Worm (Caenorhabditis elegans) whole organism, L2 larva: Measurements from ENCODE around the gene rad-51.
A peak's percentile ranks its signal among the peaks of the same experiment; 100 is the strongest.

ENCODE experiments used
- C34F6.9 ChIP-seq: fragments of 150-350 bp; optimal IDR thresholded peaks from 2 replicates; lab custom pipeline; 2014; ENCODE audit warnings: missing biosample characterization, missing genetic modification characterization
- R02D3.7 ChIP-seq: fragments of 150-350 bp; optimal IDR thresholded peaks from 2 replicates; lab custom pipeline; 2014; ENCODE audit warnings: missing biosample characterization, missing genetic modification characterization
- Y55F3AM.14 ChIP-seq: fragments of 200-800 bp; sonication (Bioruptor generic); optimal IDR thresholded peaks from 2 replicates; lab custom pipeline; 2018; ENCODE audit warnings: mild to moderate bottlenecking, missing genetic modification characterization, missing compliant biosample characterization
- ZK546.5 ChIP-seq: sonication (generic microtip); optimal IDR thresholded peaks from 2 replicates; lab custom pipeline; 2017; ENCODE audit warnings: missing biosample characterization, missing genetic modification characterization
- alr-1 ChIP-seq: fragments of 150-350 bp; optimal IDR thresholded peaks from 2 replicates; lab custom pipeline; 2014; ENCODE audit warnings: missing biosample characterization, missing genetic modification characterization
- blmp-1 ChIP-seq: sonication (generic microtip); optimal IDR thresholded peaks from 2 replicates; lab custom pipeline; 2017; ENCODE audit warnings: missing genetic modification characterization, mild to moderate bottlenecking, missing compliant biosample characterization, antibody characterized with exemption, moderate library complexity; ENCODE audit not compliant: insufficient read depth
- ceh-16 ChIP-seq: fragments of 150-350 bp; optimal IDR thresholded peaks from 2 replicates; lab custom pipeline; 2014; ENCODE audit warnings: missing biosample characterization, missing genetic modification characterization
- ceh-82 ChIP-seq: fragments of 150-350 bp; optimal IDR thresholded peaks from 2 replicates; lab custom pipeline; 2014; ENCODE audit warnings: missing biosample characterization, missing genetic modification characterization
- crh-2 ChIP-seq: sonication (generic microtip); optimal IDR thresholded peaks from 2 replicates; lab custom pipeline; 2017; ENCODE audit warnings: missing biosample characterization, missing genetic modification characterization
- egl-27 ChIP-seq: sonication (generic microtip); optimal IDR thresholded peaks from 3 replicates; lab custom pipeline; 2017; ENCODE audit warnings: missing biosample characterization, missing genetic modification reagents, missing genetic modification characterization
- elt-3 ChIP-seq: sonication (generic microtip); optimal IDR thresholded peaks from 2 replicates; lab custom pipeline; 2017; ENCODE audit warnings: missing biosample characterization, missing genetic modification characterization
- fos-1 ChIP-seq: fragments of 150-350 bp; optimal IDR thresholded peaks from 2 replicates; lab custom pipeline; 2014; ENCODE audit warnings: missing biosample characterization, missing genetic modification characterization
- gmeb-1 ChIP-seq: fragments of 150-350 bp; optimal IDR thresholded peaks from 2 replicates; lab custom pipeline; 2014; ENCODE audit warnings: missing biosample characterization, missing genetic modification characterization
- lin-11 ChIP-seq: fragments of 150-350 bp; sonication (generic microtip); optimal IDR thresholded peaks from 2 replicates; lab custom pipeline; 2014; ENCODE audit warnings: missing biosample characterization, missing genetic modification characterization, inconsistent platforms, mixed read lengths
- lsy-2 ChIP-seq, 2 experiments: fragments of 150-350 bp in 1 of 2; sonication (generic microtip) in 1 of 2; optimal IDR thresholded peaks; 2 replicates each; lab custom pipeline; 2014 to 2017; ENCODE audit warnings: missing biosample characterization in 2 of 2, missing genetic modification characterization in 2 of 2
- mab-5 ChIP-seq: fragments of 150-350 bp; optimal IDR thresholded peaks from 2 replicates; lab custom pipeline; 2014; ENCODE audit warnings: missing biosample characterization, missing genetic modification characterization
- mbf-1 ChIP-seq: sonication (generic microtip); optimal IDR thresholded peaks from 2 replicates; lab custom pipeline; 2017; ENCODE audit warnings: missing biosample characterization, missing genetic modification characterization
- mdl-1 ChIP-seq, 2 experiments: fragments of 150-350 bp in 1 of 2; sonication (generic microtip) in 1 of 2; optimal IDR thresholded peaks; 2 replicates each; lab custom pipeline; 2017; ENCODE audit warnings: missing biosample characterization in 2 of 2, missing genetic modification characterization in 2 of 2
- nhr-10 ChIP-seq: sonication (generic microtip); optimal IDR thresholded peaks from 2 replicates; lab custom pipeline; 2017; ENCODE audit warnings: missing biosample characterization, missing genetic modification characterization
- nhr-11 ChIP-seq: fragments of 150-350 bp; optimal IDR thresholded peaks from 2 replicates; lab custom pipeline; 2014; ENCODE audit warnings: missing biosample characterization, missing genetic modification characterization
- nhr-12 ChIP-seq: fragments of 150-350 bp; optimal IDR thresholded peaks from 2 replicates; lab custom pipeline; 2014; ENCODE audit warnings: missing biosample characterization, missing genetic modification characterization
- nhr-129 ChIP-seq: fragments of 150-350 bp; optimal IDR thresholded peaks from 2 replicates; lab custom pipeline; 2014; ENCODE audit warnings: missing biosample characterization, missing genetic modification characterization
- nhr-21 ChIP-seq: fragments of 150-350 bp; optimal IDR thresholded peaks from 2 replicates; lab custom pipeline; 2014; ENCODE audit warnings: missing biosample characterization, missing genetic modification characterization
- nhr-23 ChIP-seq: fragments of 150-350 bp; optimal IDR thresholded peaks from 2 replicates; lab custom pipeline; 2014; ENCODE audit warnings: missing biosample characterization, missing genetic modification reagents, missing genetic modification characterization
- nhr-237 ChIP-seq: fragments of 150-350 bp; optimal IDR thresholded peaks from 2 replicates; lab custom pipeline; 2014; ENCODE audit warnings: missing biosample characterization, missing genetic modification characterization
- nhr-25 ChIP-seq: fragments of 150-350 bp; sonication (generic microtip); optimal IDR thresholded peaks from 3 replicates; lab custom pipeline; 2014; ENCODE audit warnings: missing biosample characterization, missing genetic modification characterization
- nhr-77 ChIP-seq: fragments of 150-350 bp; optimal IDR thresholded peaks from 2 replicates; lab custom pipeline; 2014; ENCODE audit warnings: missing biosample characterization, missing genetic modification characterization
- peb-1 ChIP-seq: fragments of 150-350 bp; optimal IDR thresholded peaks from 2 replicates; lab custom pipeline; 2014; ENCODE audit warnings: missing biosample characterization, missing genetic modification characterization
- sem-4 ChIP-seq: fragments of 150-350 bp; optimal IDR thresholded peaks from 2 replicates; lab custom pipeline; 2014; ENCODE audit warnings: missing biosample characterization, missing genetic modification reagents, missing genetic modification characterization
- skn-1 ChIP-seq: sonication (generic microtip); optimal IDR thresholded peaks from 2 replicates; lab custom pipeline; 2017; ENCODE audit warnings: missing biosample characterization, missing genetic modification characterization
- sma-3 ChIP-seq: sonication (generic microtip); optimal IDR thresholded peaks from 2 replicates; lab custom pipeline; 2016; ENCODE audit warnings: missing genetic modification reagents, missing genetic modification characterization, missing compliant biosample characterization
- sma-9 ChIP-seq, 2 experiments: fragments of 150-350 bp in 1 of 2; sonication (generic microtip) in 1 of 2; optimal IDR thresholded peaks; 2 replicates each; lab custom pipeline; 2014 to 2016; ENCODE audit warnings: missing genetic modification characterization in 2 of 2, mild to moderate bottlenecking in 1 of 2, missing biosample characterization in 1 of 2, missing compliant biosample characterization in 1 of 2, missing genetic modification reagents in 1 of 2, moderate library complexity in 1 of 2
- unc-39 ChIP-seq: fragments of 150-350 bp; optimal IDR thresholded peaks from 2 replicates; lab custom pipeline; 2014; ENCODE audit warnings: missing biosample characterization, missing genetic modification characterization
- unc-55 ChIP-seq: fragments of 150-350 bp; sonication (generic microtip); optimal IDR thresholded peaks from 3 replicates; lab custom pipeline; 2014; ENCODE audit warnings: missing biosample characterization, missing genetic modification reagents, missing genetic modification characterization
- zag-1 ChIP-seq: fragments of 150-350 bp; optimal IDR thresholded peaks from 2 replicates; lab custom pipeline; 2014; ENCODE audit warnings: missing biosample characterization, missing genetic modification characterization
- ztf-1 ChIP-seq: fragments of 200-800 bp; sonication (Bioruptor generic); conservative IDR thresholded peaks from 2 replicates; pipeline ENCODE4 v1.3.6; 2022; ENCODE audit warnings: missing genetic modification characterization, missing compliant biosample characterization

Gene rad-51

ce11 chrIV:10277716-10278115 is 6.3 kb downstream of the rad-51 start, which contains the start of gene Y43C5A.4:
Gene Y43C5A.4, plus strand, starts transcription at chrIV:10278016.
- TF ChIP-seq egl-27 (tag; lab: Kevin White, UChicago), result no peak
- no peak for TF ChIP-seq unc-55 (GFP tag; lab: Kevin White, UChicago)
- no peak for TF ChIP-seq lin-11
- TF ChIP-seq ztf-1, result no peak
- TF ChIP-seq nhr-12 (tag; lab: Kevin White, UChicago), result no peak
- no peak for TF ChIP-seq zag-1 (tag; lab: Kevin White, UChicago)

- TF ChIP-seq crh-2 (tag; lab: Kevin White, UChicago) (no peak), nhr-23 (no peak), ztf-1 (no peak), gmeb-1 (tag; lab: Kevin White, UChicago) (no peak), unc-55 (GFP tag; lab: Kevin White, UChicago) (no peak), sma-3 (GFP tag; lab: Kevin White, UChicago) (no peak), elt-3 (tag; lab: Kevin White, UChicago) (no peak), nhr-10 (tag; lab: Kevin White, UChicago) (no peak), peb-1 (tag; lab: Kevin White, UChicago) (no peak), sma-9 (GFP tag; optimal IDR thresholded peaks at IDR 0.05; lab: Kevin White, UChicago) (no peak), sma-9 (tag; optimal IDR thresholded peaks at IDR 0.05; lab: Kevin White, UChicago) (no peak), skn-1 (tag; lab: Kevin White, UChicago) (no peak), nhr-12 (tag; lab: Kevin White, UChicago) (no peak), blmp-1 (no peak), unc-39 (tag; lab: Kevin White, UChicago) (no peak), ceh-82 (tag; lab: Kevin White, UChicago) (no peak), egl-27 (tag; lab: Kevin White, UChicago) (no peak), nhr-11 (tag; lab: Kevin White, UChicago) (no peak)
- TF ChIP-seq, all 48 proteins: peak for 0
Measured at ce11 chrIV:10276960-10277359, 7.1 kb downstream of the rad-51 start, which contains the start of gene Y43C5A.7. Gene Y43C5A.7, plus strand, starts transcription at chrIV:10277260.

ce11 chrIV:10275050-10275449 is 9.0 kb downstream of the rad-51 start:
- TF ChIP-seq nhr-21 (tag; lab: Kevin White, UChicago), result no peak
- no peak for TF ChIP-seq lin-11
- no peak for TF ChIP-seq sem-4
- TF ChIP-seq mdl-1 (tag; optimal IDR thresholded peaks at IDR 0.05; lab: Kevin White, UChicago), result no peak
- TF ChIP-seq crh-2 (tag; lab: Kevin White, UChicago), result no peak
- no peak for TF ChIP-seq ZK546.5 (tag; lab: Kevin White, UChicago)
- no peak for TF ChIP-seq nhr-237 (tag; lab: Kevin White, UChicago)

ce11 chrIV:10273781-10274313 is 10.2 kb downstream of the rad-51 start, which contains the start of gene Y43C5A.3:
Gene Y43C5A.3, plus strand, starts transcription at chrIV:10274036.
- TF ChIP-seq ceh-16 (tag; lab: Kevin White, UChicago), result no peak
- TF ChIP-seq ZK546.5 (tag; lab: Kevin White, UChicago), result no peak
- TF ChIP-seq crh-2 (tag; lab: Kevin White, UChicago), result peak; percentile 13
- TF ChIP-seq nhr-77 (tag; lab: Kevin White, UChicago), result no peak
- no peak for TF ChIP-seq egl-27 (tag; lab: Kevin White, UChicago)
- peak; percentile 21 for TF ChIP-seq sma-3 (GFP tag; lab: Kevin White, UChicago)
- no peak for TF ChIP-seq R02D3.7
- no peak for TF ChIP-seq mbf-1 (tag; lab: Kevin White, UChicago)
- no peak for TF ChIP-seq ceh-82 (tag; lab: Kevin White, UChicago)
- TF ChIP-seq nhr-129, result peak; percentile 11
- no peak for TF ChIP-seq alr-1 (tag; lab: Kevin White, UChicago)
- TF ChIP-seq Y55F3AM.14 (GFP tag; lab: Kevin White, UChicago), result no peak
- TF ChIP-seq nhr-23, result no peak
- TF ChIP-seq nhr-12 (tag; lab: Kevin White, UChicago), result no peak
- no peak for TF ChIP-seq blmp-1

ce11 chrIV:10273360-10273759 is 10.7 kb downstream of the rad-51 start:
- no peak for TF ChIP-seq alr-1 (tag; lab: Kevin White, UChicago)
- no peak for TF ChIP-seq mab-5 (tag; lab: Kevin White, UChicago)
- TF ChIP-seq nhr-77 (tag; lab: Kevin White, UChicago), result no peak
- TF ChIP-seq nhr-11 (tag; lab: Kevin White, UChicago), result no peak
- no peak for TF ChIP-seq C34F6.9 (tag; lab: Kevin White, UChicago)
- no peak for TF ChIP-seq mdl-1 (tag; optimal IDR thresholded peaks at IDR 0.05; lab: Kevin White, UChicago)
- no peak for TF ChIP-seq lsy-2 (tag; optimal IDR thresholded peaks at IDR 0.05; lab: Kevin White, UChicago)
- no peak for TF ChIP-seq fos-1 (tag; lab: Kevin White, UChicago)
- TF ChIP-seq nhr-25 (tag; lab: Kevin White, UChicago), result no peak
